Fruit fly (Drosophila melanogaster): Measurements from ENCODE around the gene mof.

- no peak for TF ChIP-seq h (optimal IDR thresholded peaks at IDR 0.05)
- TF ChIP-seq psq (optimal IDR thresholded peaks at IDR 0.05), result no peak
- no peak for TF ChIP-seq ttk (optimal IDR thresholded peaks at IDR 0.05)
- no peak for TF ChIP-seq Sin3A (optimal IDR thresholded peaks at IDR 0.05)
- no peak for TF ChIP-seq Myc (optimal IDR thresholded peaks at IDR 0.05)
Observed at dm6 chrX:5894529-5895487, 18.2 kb upstream of the mof start.

Measured in Kc167 (cell line).